Fruit fly (Drosophila melanogaster): ENCODE measurements around the gene Hsp67Bc.

Gene Hsp67Bc

dm6 chr3L:9366850-9367430 lies 5.4 kb downstream of the Hsp67Bc start, which contains the start of the genes Klp67A and CG4452 (continued):
- peak; percentile 79 for TF ChIP-seq CG30020 (tag; optimal IDR thresholded peaks at IDR 0.05)
- peak; percentile 32 for TF ChIP-seq Ssrp (tag; optimal IDR thresholded peaks at IDR 0.05)
- TF ChIP-seq sens (GFP tag), result peak; percentile 81
- no peak for TF ChIP-seq Gsc (GFP tag; IDR thresholded peaks at IDR 0.05)
- peak; percentile 51 for TF ChIP-seq CG9797 (GFP tag; optimal IDR thresholded peaks at IDR 0.05)
- peak in 1 of 2 experiments; percentile 39 for TF ChIP-seq insv (GFP tag; optimal IDR thresholded peaks at IDR 0.05)
- no peak for TF ChIP-seq CG13123 (GFP tag; optimal IDR thresholded peaks at IDR 0.05)
- no peak for TF ChIP-seq CG30431 (GFP tag; optimal IDR thresholded peaks at IDR 0.05)
- TF ChIP-seq CG15269 (tag; optimal IDR thresholded peaks at IDR 0.05), result peak; percentile 0
- no peak for TF ChIP-seq CG10321 (GFP tag; IDR thresholded peaks at IDR 0.05)
- TF ChIP-seq CG18011 (GFP tag; optimal IDR thresholded peaks at IDR 0.05), result peak; percentile 11
- TF ChIP-seq CG14014 (GFP tag; IDR thresholded peaks at IDR 0.05), result peak; percentile 10; the same call in 1 of the 2 replicates
- peak; percentile 89 for TF ChIP-seq CG34224 (GFP tag; IDR thresholded peaks at IDR 0.05; ENCODE audit: partially characterized antibody)
- TF ChIP-seq CG3407 (GFP tag; optimal IDR thresholded peaks at IDR 0.05), result no peak
- TF ChIP-seq ash1 (GFP tag; optimal IDR thresholded peaks at IDR 0.05), result no peak
- no peak for TF ChIP-seq NfI (GFP tag; optimal IDR thresholded peaks at IDR 0.05)
- no peak for TF ChIP-seq CG6272 (GFP tag; IDR thresholded peaks at IDR 0.05)
- no peak for TF ChIP-seq onecut (GFP tag; IDR thresholded peaks at IDR 0.05)
- no peak for TF ChIP-seq ham (GFP tag; IDR thresholded peaks at IDR 0.05)
- TF ChIP-seq CG12942 (GFP tag; optimal IDR thresholded peaks at IDR 0.05), result peak; percentile 3
- no peak for TF ChIP-seq org-1 (GFP tag; optimal IDR thresholded peaks at IDR 0.05)
- TF ChIP-seq CG17385 (GFP tag; optimal IDR thresholded peaks at IDR 0.05), result peak; percentile 5
- no peak for TF ChIP-seq CG5953 (GFP tag; IDR thresholded peaks at IDR 0.05)
- TF ChIP-seq Dip3 (GFP tag; optimal IDR thresholded peaks at IDR 0.05), result no peak
- no peak for TF ChIP-seq Tbp (GFP tag; optimal IDR thresholded peaks at IDR 0.05)
- TF ChIP-seq mld (GFP tag; IDR thresholded peaks at IDR 0.05; ENCODE audit: partially characterized antibody), result peak; percentile 71
- no peak for TF ChIP-seq CG4820 (GFP tag; optimal IDR thresholded peaks at IDR 0.05)
- no peak for TF ChIP-seq Hr78 (GFP tag; optimal IDR thresholded peaks at IDR 0.05)
- TF ChIP-seq Oli (tag; optimal IDR thresholded peaks at IDR 0.05), result no peak
- TF ChIP-seq CG11723 (GFP tag; optimal IDR thresholded peaks at IDR 0.05), result peak; percentile 16
- TF ChIP-seq fd96Cb (tag; optimal IDR thresholded peaks at IDR 0.05), result no peak
- no peak for TF ChIP-seq Sry-β (GFP tag; optimal IDR thresholded peaks at IDR 0.05)
- peak; percentile 17 for TF ChIP-seq CG18619 (GFP tag; optimal IDR thresholded peaks at IDR 0.05)
- TF ChIP-seq CG12659 (GFP tag; optimal IDR thresholded peaks at IDR 0.05), result peak; percentile 79
- TF ChIP-seq HmgZ (tag; optimal IDR thresholded peaks at IDR 0.05), result peak; percentile 20
- TF ChIP-seq ci (GFP tag; IDR thresholded peaks at IDR 0.05), result peak; percentile 44; the same call in 1 of the 3 replicates
- TF ChIP-seq CG3163 (GFP tag; optimal IDR thresholded peaks at IDR 0.05), result no peak
- no peak for TF ChIP-seq ERR (GFP tag; optimal IDR thresholded peaks at IDR 0.05)
- no peak for TF ChIP-seq emc (GFP tag; optimal IDR thresholded peaks at IDR 0.05)
- TF ChIP-seq phol (tag; optimal IDR thresholded peaks at IDR 0.05), result peak; percentile 85
- TF ChIP-seq ro (GFP tag; IDR thresholded peaks at IDR 0.05), result no peak
- TF ChIP-seq CG8944 (GFP tag; optimal IDR thresholded peaks at IDR 0.05), result no peak
- TF ChIP-seq vfl (GFP tag; optimal IDR thresholded peaks at IDR 0.05), result peak; percentile 61
- no peak for TF ChIP-seq Sox102F (GFP tag; optimal IDR thresholded peaks at IDR 0.05)
- no peak for TF ChIP-seq dati (GFP tag; IDR thresholded peaks at IDR 0.05)
- no peak for TF ChIP-seq CG4328 (GFP tag; optimal IDR thresholded peaks at IDR 0.05)
- TF ChIP-seq chinmo (GFP tag; IDR thresholded peaks at IDR 0.05; ENCODE audit: partially characterized antibody), result peak; percentile 77; the same call in 1 of the 4 replicates
- TF ChIP-seq ato (GFP tag; IDR thresholded peaks at IDR 0.05; ENCODE audit: partially characterized antibody), result peak; percentile 75
- no peak for TF ChIP-seq pros (GFP tag; optimal IDR thresholded peaks at IDR 0.05)
- peak; percentile 28 for TF ChIP-seq CG8388 (GFP tag; optimal IDR thresholded peaks at IDR 0.05)

Data from whole organism, embryonic.